Fruit fly (Drosophila melanogaster) whole organism, embryonic: ENCODE data around the gene foxo.

Experiments
- Ada2b ChIP-seq: fragments of 200-800 bp; sonication (Bioruptor generic); IDR thresholded peaks from 2 replicates; pipeline ENCODE4 v1.3.6; 2022; ENCODE audit warnings: missing biosample characterization, missing genetic modification characterization
- Aef1 ChIP-seq: fragments of 200-800 bp; sonication (Bioruptor generic); IDR thresholded peaks from 3 replicates; pipeline ENCODE4 v1.3.6; 2022; ENCODE audit warnings: missing biosample characterization, missing genetic modification characterization
- Bteb2 ChIP-seq: fragments of 200-800 bp; sonication (Bioruptor generic); optimal IDR thresholded peaks from 2 replicates; lab custom pipeline; 2016; ENCODE audit warnings: missing biosample characterization, missing genetic modification characterization
- CG1024 ChIP-seq: fragments of 200-800 bp; sonication (Bioruptor generic); IDR thresholded peaks from 2 replicates; pipeline ENCODE4 v1.3.6; 2022; ENCODE audit warnings: missing biosample characterization, missing genetic modification characterization
- CG12071 ChIP-seq: fragments of 200-800 bp; sonication (Bioruptor generic); optimal IDR thresholded peaks from 3 replicates; lab custom pipeline; 2018; ENCODE audit warnings: missing biosample characterization, mild to moderate bottlenecking, missing genetic modification characterization
- CG13775 ChIP-seq: fragments of 200-800 bp; sonication (Bioruptor generic); optimal IDR thresholded peaks from 3 replicates; lab custom pipeline; 2017; ENCODE audit warnings: missing biosample characterization, mild to moderate bottlenecking, missing genetic modification characterization
- CG13894 ChIP-seq: fragments of 200-800 bp; sonication (Bioruptor generic); optimal IDR thresholded peaks from 3 replicates; lab custom pipeline; 2018; ENCODE audit warnings: missing biosample characterization, mild to moderate bottlenecking, missing genetic modification characterization, moderate library complexity
- CG15479 ChIP-seq: fragments of 200-800 bp; sonication (Bioruptor generic); optimal IDR thresholded peaks from 3 replicates; lab custom pipeline; 2019; ENCODE audit warnings: missing biosample characterization, mild to moderate bottlenecking, missing genetic modification characterization, moderate library complexity
- CG17359 ChIP-seq: fragments of 200-800 bp; sonication (Bioruptor generic); optimal IDR thresholded peaks from 3 replicates; lab custom pipeline; 2018; ENCODE audit warnings: missing biosample characterization, mild to moderate bottlenecking, missing genetic modification characterization, moderate library complexity
- CG18476 ChIP-seq: fragments of 200-800 bp; sonication (Bioruptor generic); optimal IDR thresholded peaks from 2 replicates; lab custom pipeline; 2016; ENCODE audit warnings: missing biosample characterization, mild to moderate bottlenecking, missing genetic modification characterization
- CG4424 ChIP-seq: fragments of 200-800 bp; sonication (Bioruptor generic); optimal IDR thresholded peaks from 3 replicates; lab custom pipeline; 2016; ENCODE audit warnings: missing biosample characterization, missing genetic modification characterization
- CG6654 ChIP-seq: fragments of 200-800 bp; sonication (Bioruptor generic); optimal IDR thresholded peaks from 2 replicates; lab custom pipeline; 2017; ENCODE audit warnings: missing biosample characterization, mild to moderate bottlenecking, missing genetic modification characterization
- CG7987 ChIP-seq: fragments of 200-800 bp; sonication (Bioruptor generic); optimal IDR thresholded peaks from 2 replicates; lab custom pipeline; 2018; ENCODE audit warnings: missing biosample characterization, mild to moderate bottlenecking, missing genetic modification characterization, moderate library complexity
- CG8089 ChIP-seq: fragments of 200-800 bp; sonication (Bioruptor generic); optimal IDR thresholded peaks from 3 replicates; lab custom pipeline; 2016; ENCODE audit warnings: missing biosample characterization, missing genetic modification characterization
- CG8281 ChIP-seq: fragments of 200-800 bp; sonication (Bioruptor generic); optimal IDR thresholded peaks from 2 replicates; lab custom pipeline; 2018; ENCODE audit warnings: missing biosample characterization, mild to moderate bottlenecking, missing genetic modification characterization, moderate library complexity
- CG8478 ChIP-seq: fragments of >200 bp; optimal IDR thresholded peaks from 2 replicates; lab custom pipeline; 2018
- CG9215 ChIP-seq: fragments of 200-800 bp; sonication (Bioruptor generic); IDR thresholded peaks from 2 replicates; pipeline ENCODE4 v1.3.6; 2022; ENCODE audit warnings: missing biosample characterization, missing genetic modification characterization
- CG9437 ChIP-seq: fragments of 200-800 bp; sonication (Bioruptor generic); optimal IDR thresholded peaks from 2 replicates; lab custom pipeline; 2018; ENCODE audit warnings: missing biosample characterization, mild to moderate bottlenecking, missing genetic modification characterization
- Ets97D ChIP-seq: fragments of 200-800 bp; sonication (Bioruptor generic); optimal IDR thresholded peaks from 3 replicates; lab custom pipeline; 2016; ENCODE audit warnings: missing biosample characterization, missing genetic modification characterization
- HLH3B ChIP-seq: fragments of 200-800 bp; sonication (Bioruptor generic); IDR thresholded peaks from 2 replicates; pipeline ENCODE4 v1.3.6; 2022; ENCODE audit warnings: missing biosample characterization, missing genetic modification characterization
- HLH54F ChIP-seq: fragments of 200-800 bp; sonication (Bioruptor generic); optimal IDR thresholded peaks from 3 replicates; lab custom pipeline; 2016; ENCODE audit warnings: missing biosample characterization, missing genetic modification characterization
- Hmr ChIP-seq: fragments of 200-800 bp; sonication (Bioruptor generic); optimal IDR thresholded peaks from 3 replicates; lab custom pipeline; 2017; ENCODE audit warnings: mild to moderate bottlenecking, missing biosample characterization, missing genetic modification reagents, missing genetic modification characterization
- Med ChIP-seq: fragments of 200-800 bp; sonication (Bioruptor generic); peaks from one replicate; lab custom pipeline; 2016; ENCODE audit warnings: missing biosample characterization, missing genetic modification characterization, mild to moderate bottlenecking, inconsistent platforms, moderate library complexity
- Stat92E ChIP-seq, 3 experiments: fragments of >200 bp in 2 of 3; fragments of 200-800 bp in 1 of 3; sonication (Bioruptor generic) in 1 of 3; optimal IDR thresholded peaks; 2 replicates each; lab custom pipeline; 2017 to 2019; ENCODE audit warnings: missing biosample characterization in 3 of 3, missing genetic modification characterization in 3 of 3, mild to moderate bottlenecking in 1 of 3, moderate library complexity in 1 of 3
- ash1 ChIP-seq: fragments of 200-800 bp; sonication (Bioruptor generic); optimal IDR thresholded peaks from 2 replicates; lab custom pipeline; 2018; ENCODE audit warnings: missing biosample characterization, mild to moderate bottlenecking, missing genetic modification characterization
- bcd ChIP-seq: fragments of 200-800 bp; sonication (Bioruptor generic); optimal IDR thresholded peaks from 2 replicates; lab custom pipeline; 2017; ENCODE audit warnings: missing biosample characterization, mild to moderate bottlenecking, missing genetic modification characterization
- chn ChIP-seq: fragments of 200-800 bp; sonication (Bioruptor generic); optimal IDR thresholded peaks from 2 replicates; lab custom pipeline; 2016; ENCODE audit warnings: missing biosample characterization, missing genetic modification characterization
- dan ChIP-seq: fragments of 200-800 bp; sonication (Bioruptor generic); IDR thresholded peaks from 2 replicates; pipeline ENCODE4 v1.3.6; 2022; ENCODE audit warnings: missing biosample characterization, missing genetic modification characterization
- dpn ChIP-seq, 2 experiments: fragments of 200-800 bp; sonication (Bioruptor generic); optimal IDR thresholded peaks; 3 replicates each; lab custom pipeline; 2016; ENCODE audit warnings: missing biosample characterization in 2 of 2, missing genetic modification characterization in 2 of 2
- emc ChIP-seq: fragments of 200-800 bp; sonication (Bioruptor generic); optimal IDR thresholded peaks from 2 replicates; lab custom pipeline; 2016; ENCODE audit warnings: missing biosample characterization, missing genetic modification characterization
- eyg ChIP-seq: fragments of 200-800 bp; sonication (Bioruptor generic); optimal IDR thresholded peaks from 3 replicates; lab custom pipeline; 2016; ENCODE audit warnings: missing biosample characterization, missing genetic modification characterization
- gem ChIP-seq: fragments of 200-800 bp; sonication (Bioruptor generic); optimal IDR thresholded peaks from 2 replicates; lab custom pipeline; 2019; ENCODE audit warnings: missing biosample characterization, mild to moderate bottlenecking, missing genetic modification characterization, moderate library complexity
- gro ChIP-seq: fragments of 200-800 bp; sonication (Bioruptor generic); optimal IDR thresholded peaks from 2 replicates; lab custom pipeline; 2016; ENCODE audit warnings: missing biosample characterization, missing genetic modification characterization
- ind ChIP-seq: fragments of 200-800 bp; sonication (Bioruptor generic); optimal IDR thresholded peaks from 3 replicates; lab custom pipeline; 2016; ENCODE audit warnings: missing biosample characterization, missing genetic modification characterization
- jigr1 ChIP-seq: fragments of 200-800 bp; sonication (Bioruptor generic); IDR thresholded peaks from 3 replicates; pipeline ENCODE4 v1.3.6; 2022; ENCODE audit warnings: missing biosample characterization, missing genetic modification characterization
- jumu ChIP-seq: fragments of 200-800 bp; sonication (Bioruptor generic); optimal IDR thresholded peaks from 3 replicates; lab custom pipeline; 2016; ENCODE audit warnings: missing biosample characterization, missing genetic modification characterization
- nom ChIP-seq: fragments of 200-800 bp; sonication (Bioruptor generic); optimal IDR thresholded peaks from 2 replicates; lab custom pipeline; 2017; ENCODE audit warnings: missing biosample characterization, missing genetic modification characterization, mild to moderate bottlenecking, moderate library complexity, missing genetic modification reagents
- onecut ChIP-seq: fragments of 200-800 bp; sonication (Bioruptor generic); IDR thresholded peaks from 2 replicates; pipeline ENCODE4 v1.3.6; 2022; ENCODE audit warnings: missing biosample characterization, missing genetic modification characterization
- org-1 ChIP-seq: fragments of 200-800 bp; sonication (Bioruptor generic); optimal IDR thresholded peaks from 2 replicates; lab custom pipeline; 2017; ENCODE audit warnings: missing biosample characterization, missing genetic modification characterization
- pho ChIP-seq: fragments of 200-800 bp; sonication (Bioruptor generic); optimal IDR thresholded peaks from 2 replicates; lab custom pipeline; 2016; ENCODE audit warnings: missing biosample characterization, missing genetic modification characterization
- pnt ChIP-seq: fragments of 200-800 bp; sonication (Bioruptor generic); optimal IDR thresholded peaks from 3 replicates; lab custom pipeline; 2016; ENCODE audit warnings: missing biosample characterization, missing genetic modification characterization
- sima ChIP-seq: fragments of 200-800 bp; sonication (Bioruptor generic); optimal IDR thresholded peaks from 2 replicates; lab custom pipeline; 2016; ENCODE audit warnings: missing biosample characterization, missing genetic modification characterization
- sqz ChIP-seq: fragments of 200-800 bp; sonication (Bioruptor generic); optimal IDR thresholded peaks from 3 replicates; lab custom pipeline; 2018; ENCODE audit warnings: missing biosample characterization, mild to moderate bottlenecking, missing genetic modification characterization
- tap ChIP-seq: fragments of 200-800 bp; optimal IDR thresholded peaks from 3 replicates; lab custom pipeline; 2019; ENCODE audit warnings: missing biosample characterization, mild to moderate bottlenecking, missing genetic modification characterization, moderate library complexity
- tll ChIP-seq, 2 experiments: fragments of 200-800 bp in 1 of 2; fragments of >200 bp in 1 of 2; sonication (Bioruptor generic) in 1 of 2; optimal IDR thresholded peaks; 2 replicates each; lab custom pipeline; 2017 to 2019; ENCODE audit warnings: missing biosample characterization in 2 of 2, missing genetic modification characterization in 2 of 2, mild to moderate bottlenecking in 1 of 2, moderate library complexity in 1 of 2
- unc-4 ChIP-seq: fragments of 200-800 bp; sonication (Bioruptor generic); IDR thresholded peaks from 2 replicates; pipeline ENCODE4 v1.3.6; 2022; ENCODE audit warnings: missing biosample characterization, missing genetic modification characterization; ENCODE audit not compliant: partially characterized antibody
- unpg ChIP-seq: fragments of 200-800 bp; sonication (Bioruptor generic); optimal IDR thresholded peaks from 3 replicates; lab custom pipeline; 2018; ENCODE audit warnings: missing biosample characterization, mild to moderate bottlenecking, missing genetic modification characterization, moderate library complexity
- wor ChIP-seq: fragments of 200-800 bp; sonication (Bioruptor generic); IDR thresholded peaks from 2 replicates; pipeline ENCODE4 v1.3.6; 2022; ENCODE audit warnings: missing biosample characterization, missing genetic modification characterization
- zen ChIP-seq: fragments of 200-800 bp; sonication (Bioruptor generic); optimal IDR thresholded peaks from 3 replicates; lab custom pipeline; 2018; ENCODE audit warnings: missing biosample characterization, mild to moderate bottlenecking, missing genetic modification characterization, moderate library complexity
- zf30C ChIP-seq: fragments of 200-800 bp; sonication (Bioruptor generic); optimal IDR thresholded peaks from 3 replicates; lab custom pipeline; 2018; ENCODE audit warnings: missing biosample characterization, mild to moderate bottlenecking, missing genetic modification characterization

Gene foxo

DNA sequence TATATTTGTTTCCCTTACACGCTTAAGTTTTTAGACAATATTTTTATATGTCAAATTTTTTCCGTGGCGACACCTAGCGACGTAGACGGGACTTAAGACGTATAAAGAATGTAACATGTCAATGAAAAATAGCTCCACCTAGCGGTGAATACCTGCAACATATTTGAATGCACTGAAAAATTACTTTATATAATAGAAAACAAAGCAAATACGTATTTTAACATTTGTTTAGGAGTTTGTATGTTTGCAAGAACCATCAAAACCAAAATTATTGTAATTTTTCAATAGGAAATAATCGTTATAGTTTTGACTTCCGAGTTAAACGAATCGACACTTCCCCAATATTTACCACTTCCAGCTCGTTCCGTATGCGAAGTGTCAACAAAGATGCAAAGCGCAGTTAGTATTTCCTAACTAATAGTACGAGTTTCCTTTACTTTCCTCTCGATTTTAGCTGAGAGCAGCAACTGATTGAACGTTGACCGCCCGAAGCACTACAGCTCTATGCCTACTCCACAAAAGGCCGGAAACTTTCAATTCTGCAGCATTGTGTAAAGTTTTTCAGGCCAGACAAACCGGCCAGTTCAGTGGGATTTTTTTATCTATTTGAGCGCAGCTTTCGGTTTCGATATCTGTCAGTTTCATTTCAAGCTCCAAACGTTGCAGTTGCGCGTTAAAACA, 32.3 kb downstream of the foxo start, which contains the start of gene Npc2b (continued):
- TF ChIP-seq CG4424 (GFP tag; lab: Kevin White, UChicago) = peak; percentile 22
- peak; percentile 4 for TF ChIP-seq CG13775 (GFP tag; lab: Kevin White, UChicago)
- peak; percentile 49 for TF ChIP-seq Ets97D (GFP tag; lab: Kevin White, UChicago)
- TF ChIP-seq CG8089 = peak; percentile 23
- peak; percentile 30 for TF ChIP-seq tap (tag; lab: Kevin White, UChicago)
- peak; percentile 22; the same call in 1 of the 2 replicates for TF ChIP-seq Ada2b (GFP tag; lab: Robert Waterston, UW)
- peak; percentile 6 for TF ChIP-seq nom (GFP tag; lab: Kevin White, UChicago)
- peak; percentile 88 for TF ChIP-seq zf30C
- peak; percentile 49 for TF ChIP-seq CG13894 (tag; lab: Kevin White, UChicago)
- peak; percentile 3 for TF ChIP-seq eyg
- peak in 1 of 3 experiments; percentile 3 for TF ChIP-seq Stat92E (GFP tag; optimal IDR thresholded peaks at IDR 0.05; lab: Kevin White, UChicago)
- peak; percentile 53 for TF ChIP-seq onecut (GFP tag; lab: Robert Waterston, UW)
- TF ChIP-seq HLH54F (GFP tag; lab: Kevin White, UChicago) = peak; percentile 58
- TF ChIP-seq chn = peak; percentile 39
- peak; percentile 72 for TF ChIP-seq Hmr

- peak; percentile 70 for TF ChIP-seq CG17359
- TF ChIP-seq unpg (GFP tag; lab: Kevin White, UChicago) = peak; percentile 69
- TF ChIP-seq CG1024 (GFP tag; lab: Robert Waterston, UW) = no peak
- TF ChIP-seq wor (GFP tag; lab: Robert Waterston, UW) = peak; percentile 40; the same call in 1 of the 2 replicates
- no peak for TF ChIP-seq ash1
- peak; percentile 12 for TF ChIP-seq CG8281 (tag; lab: Kevin White, UChicago)
- TF ChIP-seq gro (GFP tag; lab: Kevin White, UChicago) = no peak
- no peak for TF ChIP-seq tll (GFP tag; optimal IDR thresholded peaks at IDR 0.05; lab: Kevin White, UChicago)
- no peak for TF ChIP-seq dan
- TF ChIP-seq Med (GFP tag; lab: Kevin White, UChicago) = peak; percentile 74
- peak; percentile 19 for TF ChIP-seq sqz (GFP tag; lab: Kevin White, UChicago)
- TF ChIP-seq org-1 (GFP tag; lab: Kevin White, UChicago) = no peak
- peak in 1 of 2 experiments; percentile 34 for TF ChIP-seq dpn (GFP tag; optimal IDR thresholded peaks at IDR 0.05; lab: Kevin White, UChicago)
- TF ChIP-seq jigr1 = no peak
- no peak for TF ChIP-seq pho
- no peak for TF ChIP-seq zen (tag; lab: Kevin White, UChicago)
- peak; percentile 31 for TF ChIP-seq CG9437 (GFP tag; lab: Kevin White, UChicago)
- peak; percentile 77 for TF ChIP-seq gem (tag; lab: Kevin White, UChicago)
- peak; percentile 41 for TF ChIP-seq CG18476 (GFP tag; lab: Kevin White, UChicago)
- peak; percentile 33 for TF ChIP-seq ind (GFP tag; lab: Kevin White, UChicago)
- no peak for TF ChIP-seq unc-4 (GFP tag; lab: Robert Waterston, UW)
- peak; percentile 24 for TF ChIP-seq CG6654 (GFP tag; lab: Kevin White, UChicago)
- TF ChIP-seq CG15479 (GFP tag; lab: Kevin White, UChicago) = no peak
- TF ChIP-seq Bteb2 (GFP tag; lab: Kevin White, UChicago) = no peak
- no peak for TF ChIP-seq CG12071
- TF ChIP-seq sima (GFP tag; lab: Kevin White, UChicago) = no peak
- no peak for TF ChIP-seq pnt (GFP tag; lab: Kevin White, UChicago)
- no peak for TF ChIP-seq bcd (GFP tag; lab: Kevin White, UChicago)
- TF ChIP-seq emc (GFP tag; lab: Kevin White, UChicago) = no peak
- no peak for TF ChIP-seq CG7987 (GFP tag; lab: Kevin White, UChicago)
- peak; percentile 70 for TF ChIP-seq HLH3B (GFP tag; lab: Robert Waterston, UW)
- no peak for TF ChIP-seq jumu
- TF ChIP-seq CG9215 (GFP tag; lab: Robert Waterston, UW) = no peak
- no peak; the same call in 2 of the 3 replicates for TF ChIP-seq Aef1
- TF ChIP-seq CG8478 (lab: Kevin White, UChicago) = no peak
Observed at dm6 chr3R:14095428-14095827, 38.7 kb downstream of the foxo start.
